Fruit fly (Drosophila melanogaster) whole organism, prepupa: ENCODE results near the gene Cdk1.

Source experiments
- CG32006 ChIP-seq: fragments of 200-800 bp; sonication (Bioruptor generic); optimal IDR thresholded peaks from 3 replicates; lab custom pipeline; 2017; ENCODE audit warnings: missing biosample characterization, mild to moderate bottlenecking, missing genetic modification characterization
- CG9139 ChIP-seq: fragments of 200-800 bp; sonication (Bioruptor generic); optimal IDR thresholded peaks from 3 replicates; lab custom pipeline; 2017; ENCODE audit warnings: missing biosample characterization, mild to moderate bottlenecking, missing genetic modification characterization
- Eip78C ChIP-seq: fragments of 200-800 bp; sonication (Bioruptor generic); peaks from one replicate; lab custom pipeline; 2016; ENCODE audit warnings: missing biosample characterization, missing genetic modification characterization
- Ets96B ChIP-seq: fragments of 200-800 bp; optimal IDR thresholded peaks from 2 replicates; lab custom pipeline; 2019; ENCODE audit warnings: missing biosample characterization, mild to moderate bottlenecking, missing genetic modification characterization, moderate library complexity
- Hr39 ChIP-seq: fragments of 200-800 bp; sonication (Bioruptor generic); optimal IDR thresholded peaks from 2 replicates; lab custom pipeline; 2016; ENCODE audit warnings: missing biosample characterization, missing genetic modification characterization
- Smox ChIP-seq: fragments of 200-800 bp; sonication (Bioruptor generic); optimal IDR thresholded peaks from 3 replicates; lab custom pipeline; 2016; ENCODE audit warnings: missing biosample characterization, missing genetic modification characterization
- Sox15 ChIP-seq: fragments of 200-800 bp; sonication (Bioruptor generic); optimal IDR thresholded peaks from 3 replicates; lab custom pipeline; 2016; ENCODE audit warnings: missing biosample characterization, missing genetic modification characterization
- acj6 ChIP-seq: fragments of 200-800 bp; sonication (Bioruptor generic); optimal IDR thresholded peaks from 3 replicates; lab custom pipeline; 2016; ENCODE audit warnings: missing biosample characterization, missing genetic modification characterization
- esn ChIP-seq: fragments of 200-800 bp; sonication (Bioruptor generic); optimal IDR thresholded peaks from 2 replicates; lab custom pipeline; 2016; ENCODE audit warnings: missing biosample characterization, mild to moderate bottlenecking, missing genetic modification characterization, moderate library complexity
- fd59A ChIP-seq: fragments of 200-800 bp; sonication (Bioruptor generic); optimal IDR thresholded peaks from 2 replicates; lab custom pipeline; 2017; ENCODE audit warnings: missing biosample characterization, mild to moderate bottlenecking, missing genetic modification characterization, missing genetic modification reagents
- pdm3 ChIP-seq: fragments of 200-800 bp; sonication (Bioruptor generic); optimal IDR thresholded peaks from 3 replicates; lab custom pipeline; 2016; ENCODE audit warnings: missing biosample characterization, missing genetic modification characterization

dm6 chr2L:10413251-10414127 lies 27.4 kb upstream of the Cdk1 start, which contains the start of the genes CG5355 and Klp31E:
- TF ChIP-seq Eip78C (GFP tag; lab: Kevin White, UChicago) = peak; percentile 87
- TF ChIP-seq esn = peak; percentile 54
- TF ChIP-seq pdm3 (GFP tag; lab: Kevin White, UChicago) = no peak
- TF ChIP-seq CG32006 (GFP tag; lab: Kevin White, UChicago) = no peak
- TF ChIP-seq Ets96B = peak; percentile 46
- TF ChIP-seq Smox (GFP tag; lab: Kevin White, UChicago) = no peak
- TF ChIP-seq fd59A = no peak
- TF ChIP-seq acj6 (GFP tag; lab: Kevin White, UChicago) = peak; percentile 50
- peak; percentile 65 for TF ChIP-seq Sox15 (GFP tag; lab: Kevin White, UChicago)
- TF ChIP-seq CG9139 (GFP tag; lab: Kevin White, UChicago) = no peak
- TF ChIP-seq Hr39 (GFP tag; lab: Kevin White, UChicago) = peak; percentile 59
